Fruit fly (Drosophila melanogaster) S2 (cell line): ENCODE results near the gene Myc.

Experiments used
- CG8478 ChIP-seq: fragments of >200 bp; optimal IDR thresholded peaks from 2 replicates; lab custom pipeline; 2018
- CTCF ChIP-seq, 2 experiments: fragments of >200 bp; optimal IDR thresholded peaks; 2 replicates each; lab custom pipeline; 2018

Gene Myc

DNA sequence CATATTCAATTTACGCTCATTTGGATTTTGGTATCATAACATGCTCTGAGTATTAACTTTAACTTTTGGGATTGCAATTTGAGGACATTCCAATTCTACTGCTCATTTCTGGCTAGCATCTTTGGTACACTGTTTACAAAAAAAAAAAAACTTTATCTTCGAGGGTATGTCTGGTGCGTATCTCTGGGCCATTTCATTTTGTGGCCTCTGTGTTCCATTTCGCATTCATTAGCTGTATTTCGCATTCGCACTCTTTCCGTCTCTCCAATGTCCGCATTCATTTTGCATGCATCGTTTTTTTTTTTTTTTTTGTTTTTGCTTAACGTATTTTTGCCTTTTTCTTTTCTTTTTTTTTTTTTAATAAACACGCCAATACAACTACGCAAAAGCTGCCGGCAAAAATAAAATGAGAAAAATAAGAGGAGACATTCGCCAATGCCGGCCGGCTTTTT lies 60.7 kb downstream of the Myc start:
- no peak for TF ChIP-seq CG8478 (lab: Kevin White, UChicago)
- no peak for TF ChIP-seq CTCF (optimal IDR thresholded peaks at IDR 0.05; lab: Kevin White, UChicago)

DNA sequence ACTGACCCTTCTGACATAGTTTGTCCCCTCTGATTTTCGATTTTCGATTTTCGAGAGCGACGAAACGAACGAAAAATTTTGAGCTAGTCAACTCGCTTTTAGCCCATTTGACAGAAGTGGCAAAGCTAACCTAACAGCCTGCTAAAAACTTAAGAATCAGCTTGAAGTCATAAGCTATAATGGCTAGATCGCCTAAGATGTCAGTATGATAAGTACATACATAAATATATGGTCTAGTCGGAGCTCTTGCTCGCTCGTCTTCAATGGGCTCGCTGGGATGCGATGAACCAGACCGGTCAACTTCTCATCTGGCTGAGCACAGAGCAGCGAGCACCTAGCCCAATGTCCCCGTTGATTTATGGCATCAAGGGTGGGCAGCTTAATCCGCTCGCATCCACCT lies 62.7 kb downstream of the Myc start, which contains the start of gene CG14269:
Gene CG14269 (minus strand): TSS at position 101 of the 400 bp plus-strand sequence.
- TF ChIP-seq CTCF (optimal IDR thresholded peaks at IDR 0.05; lab: Kevin White, UChicago), result no peak
- no peak for TF ChIP-seq CG8478 (lab: Kevin White, UChicago)

DNA sequence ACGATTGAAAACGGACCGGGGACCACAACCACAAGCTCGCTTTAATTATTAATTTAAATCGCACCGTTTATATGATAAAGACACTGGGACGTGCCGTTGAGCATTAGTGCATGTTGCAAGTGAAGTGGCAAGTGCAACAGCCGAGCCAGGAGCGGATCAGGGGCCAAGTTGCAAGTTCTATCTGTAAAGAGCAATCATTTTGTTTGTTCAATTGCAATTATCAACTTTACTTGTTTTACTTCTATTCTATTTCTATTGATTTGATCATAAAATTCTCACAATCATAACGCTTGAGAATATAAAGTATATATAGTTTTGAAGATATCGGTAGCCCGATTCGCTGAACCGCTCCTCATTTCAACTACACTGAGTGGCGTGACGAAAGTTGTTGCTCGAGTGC lies 63.2 kb downstream of the Myc start:
- TF ChIP-seq CTCF (optimal IDR thresholded peaks at IDR 0.05; lab: Kevin White, UChicago), result no peak
- TF ChIP-seq CG8478 (lab: Kevin White, UChicago), result no peak

DNA sequence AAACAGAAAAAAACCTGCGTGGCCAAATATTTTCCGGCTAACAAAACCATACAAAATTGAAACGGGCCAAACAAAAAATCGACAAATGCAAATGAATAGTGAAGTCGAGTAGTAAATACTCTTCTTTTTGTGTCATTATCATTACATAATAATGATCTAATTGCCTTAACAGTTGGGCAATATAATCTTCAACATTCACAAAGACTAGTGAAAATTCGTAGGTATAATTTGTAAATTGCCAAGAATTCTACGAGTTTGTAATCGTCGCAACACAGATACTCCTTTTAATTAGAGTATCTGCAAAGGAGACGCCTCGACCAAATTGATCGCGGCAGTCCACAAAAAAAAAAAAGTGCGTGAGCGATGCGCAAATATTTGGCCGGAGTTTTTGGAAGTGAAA lies 64.5 kb downstream of the Myc start:
- TF ChIP-seq CTCF (optimal IDR thresholded peaks at IDR 0.05; lab: Kevin White, UChicago) (no peak), CG8478 (lab: Kevin White, UChicago) (no peak)

DNA sequence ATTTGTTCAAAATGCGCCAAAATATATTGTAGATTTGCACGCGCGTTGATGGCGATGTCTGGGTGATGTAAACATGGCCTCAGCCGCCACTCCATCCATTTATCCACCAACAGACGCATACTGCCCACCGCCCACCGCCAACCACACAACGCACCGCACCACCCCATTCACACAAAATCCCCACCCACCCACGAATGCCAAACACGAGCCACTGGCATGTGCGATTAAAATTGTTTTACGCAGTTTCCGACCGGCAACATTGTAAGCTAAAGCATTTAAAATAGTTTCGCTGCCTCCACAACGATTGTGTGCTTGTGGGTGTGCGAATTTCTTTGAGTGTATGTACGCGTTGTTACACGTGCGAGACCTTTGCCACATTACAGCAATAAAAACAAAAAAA lies 67.5 kb downstream of the Myc start:
- TF ChIP-seq CTCF (optimal IDR thresholded peaks at IDR 0.05; lab: Kevin White, UChicago), result no peak
- no peak for TF ChIP-seq CG8478 (lab: Kevin White, UChicago)
